Fruit fly (Drosophila melanogaster): Measurements from ENCODE around the gene Galt.
A peak's percentile ranks its signal among the peaks of the same experiment; 100 is the strongest.

The Galt gene

dm6 chr2L:6693794-6694254 lies 26.0 kb upstream of the Galt start (continued):
- TF ChIP-seq OdsH (GFP tag; optimal IDR thresholded peaks at IDR 0.05) (peak; percentile 60), CG3919 (GFP tag; optimal IDR thresholded peaks at IDR 0.05) (peak; percentile 68), CG4318 (GFP tag; optimal IDR thresholded peaks at IDR 0.05) (peak; percentile 65), Blimp-1 (GFP tag; optimal IDR thresholded peaks at IDR 0.05) (no peak), CG11762 (GFP tag; optimal IDR thresholded peaks at IDR 0.05; ENCODE audit: insufficient read depth) (peak; percentile 34), CG8119 (GFP tag; IDR thresholded peaks at IDR 0.05) (peak; percentile 74), dac (GFP tag; optimal IDR thresholded peaks at IDR 0.05) (peak; percentile 56), Smox (GFP tag; optimal IDR thresholded peaks at IDR 0.05) (peak; percentile 33), dsx (GFP tag; optimal IDR thresholded peaks at IDR 0.05; ENCODE audit: poor library complexity, severe bottlenecking) (peak; percentile 72), acj6 (GFP tag; optimal IDR thresholded peaks at IDR 0.05) (peak; percentile 51), CG16779 (tag; optimal IDR thresholded peaks at IDR 0.05) (no peak), spab (GFP tag; optimal IDR thresholded peaks at IDR 0.05) (peak; percentile 64), CG7368 (GFP tag; optimal IDR thresholded peaks at IDR 0.05) (no peak), CG31627 (GFP tag; optimal IDR thresholded peaks at IDR 0.05) (peak; percentile 29), pdm3 (GFP tag; optimal IDR thresholded peaks at IDR 0.05) (peak; percentile 58), Sox14 (GFP tag; optimal IDR thresholded peaks at IDR 0.05) (peak; percentile 26), CG6276 (GFP tag; optimal IDR thresholded peaks at IDR 0.05) (peak; percentile 82), Hr38 (GFP tag; optimal IDR thresholded peaks at IDR 0.05) (no peak), Eip93F (GFP tag; optimal IDR thresholded peaks at IDR 0.05) (no peak), svp (GFP tag) (peak; percentile 81), eg (GFP tag; IDR thresholded peaks at IDR 0.05) (peak; percentile 42; the same call in 1 of the 3 replicates), Gug (GFP tag; IDR thresholded peaks at IDR 0.05) (peak; percentile 8; the same call in 1 of the 2 replicates), Eip78C (GFP tag) (peak; percentile 95), CG8319 (GFP tag; optimal IDR thresholded peaks at IDR 0.05) (peak; percentile 2), CG6163 (GFP tag; IDR thresholded peaks at IDR 0.05) (no peak), CG10669 (GFP tag; optimal IDR thresholded peaks at IDR 0.05) (peak; percentile 62), CG6792 (GFP tag; optimal IDR thresholded peaks at IDR 0.05) (peak; percentile 33), Met (GFP tag; optimal IDR thresholded peaks at IDR 0.05) (peak; percentile 65), CG11294 (GFP tag; IDR thresholded peaks at IDR 0.05) (no peak)

dm6 chr2L:6692048-6692447 lies 24.2 kb upstream of the Galt start:
- no peak for TF ChIP-seq lz (GFP tag; optimal IDR thresholded peaks at IDR 0.05)
- no peak for TF ChIP-seq fd59A (GFP tag; optimal IDR thresholded peaks at IDR 0.05)
- TF ChIP-seq CG3032 (tag; optimal IDR thresholded peaks at IDR 0.05): no peak
- peak; percentile 22 for TF ChIP-seq OdsH (GFP tag; optimal IDR thresholded peaks at IDR 0.05)
- no peak for TF ChIP-seq CG6854 (GFP tag; optimal IDR thresholded peaks at IDR 0.05)
- TF ChIP-seq pdm3 (GFP tag; optimal IDR thresholded peaks at IDR 0.05): peak; percentile 27
- no peak for TF ChIP-seq Blimp-1 (GFP tag; optimal IDR thresholded peaks at IDR 0.05)
- TF ChIP-seq CG8632 (GFP tag; optimal IDR thresholded peaks at IDR 0.05): no peak
- TF ChIP-seq Ets21C (GFP tag; optimal IDR thresholded peaks at IDR 0.05): no peak
- no peak for TF ChIP-seq esn (GFP tag; optimal IDR thresholded peaks at IDR 0.05)
- peak; percentile 15 for TF ChIP-seq Hr39 (GFP tag; optimal IDR thresholded peaks at IDR 0.05)
- no peak for TF ChIP-seq fd85E (GFP tag; optimal IDR thresholded peaks at IDR 0.05)
- no peak for TF ChIP-seq CG4318 (GFP tag; optimal IDR thresholded peaks at IDR 0.05)
- TF ChIP-seq CG3919 (GFP tag; optimal IDR thresholded peaks at IDR 0.05): peak; percentile 14
- TF ChIP-seq Ets96B (tag; optimal IDR thresholded peaks at IDR 0.05): peak; percentile 8
- TF ChIP-seq CG32006 (GFP tag; optimal IDR thresholded peaks at IDR 0.05): peak; percentile 42
- no peak for TF ChIP-seq CG7368 (GFP tag; optimal IDR thresholded peaks at IDR 0.05)
- peak; percentile 39; the same call in 1 of the 2 replicates for TF ChIP-seq CG15336 (GFP tag; IDR thresholded peaks at IDR 0.05)
- no peak for TF ChIP-seq CG11902 (GFP tag; optimal IDR thresholded peaks at IDR 0.05)
- TF ChIP-seq CG34406 (GFP tag; optimal IDR thresholded peaks at IDR 0.05): no peak
- peak; percentile 20 for TF ChIP-seq acj6 (GFP tag; optimal IDR thresholded peaks at IDR 0.05)
- TF ChIP-seq salr (GFP tag; optimal IDR thresholded peaks at IDR 0.05): no peak
- TF ChIP-seq CG8119 (GFP tag; IDR thresholded peaks at IDR 0.05): peak; percentile 48; the same call in 1 of the 3 replicates
- TF ChIP-seq Sox15 (GFP tag; optimal IDR thresholded peaks at IDR 0.05): no peak
- TF ChIP-seq Lpt (GFP tag; optimal IDR thresholded peaks at IDR 0.05): no peak
- no peak for TF ChIP-seq Sox102F (GFP tag; optimal IDR thresholded peaks at IDR 0.05)
- TF ChIP-seq CG11762 (GFP tag; optimal IDR thresholded peaks at IDR 0.05; ENCODE audit: insufficient read depth): no peak
- no peak for TF ChIP-seq CG8319 (GFP tag; optimal IDR thresholded peaks at IDR 0.05)
- no peak for TF ChIP-seq Sox14 (GFP tag; optimal IDR thresholded peaks at IDR 0.05)
- TF ChIP-seq spab (GFP tag; optimal IDR thresholded peaks at IDR 0.05): no peak
- no peak for TF ChIP-seq vri (GFP tag; optimal IDR thresholded peaks at IDR 0.05)
- TF ChIP-seq Gug (GFP tag; IDR thresholded peaks at IDR 0.05): no peak
- TF ChIP-seq CG16779 (tag; optimal IDR thresholded peaks at IDR 0.05): no peak
- no peak for TF ChIP-seq dsx (GFP tag; optimal IDR thresholded peaks at IDR 0.05; ENCODE audit: poor library complexity, severe bottlenecking)
- TF ChIP-seq CG11294 (GFP tag; IDR thresholded peaks at IDR 0.05): no peak
- TF ChIP-seq CG31627 (GFP tag; optimal IDR thresholded peaks at IDR 0.05): no peak

All from whole organism, prepupa.